Fruit fly (Drosophila melanogaster): ENCODE results near the gene rn.

Gene rn

dm6 chr3R:7223972-7224464 is 85.4 kb downstream of the rn start, which contains the start of gene thw:
Gene thw (plus strand): TSS chr3R:7224414.
- no peak for TF ChIP-seq EcR (GFP tag; optimal IDR thresholded peaks at IDR 0.05)
